Worm (Caenorhabditis elegans) whole organism, late embryonic: ENCODE measurements around the gene tig-2.

Experiments
- F13H6.1 ChIP-seq: sonication (generic microtip); optimal IDR thresholded peaks from 2 replicates; lab custom pipeline; 2016; ENCODE audit warnings: missing genetic modification characterization, missing compliant biosample characterization
- K02D7.2 ChIP-seq: sonication (generic microtip); optimal IDR thresholded peaks from 2 replicates; lab custom pipeline; 2017; ENCODE audit warnings: mild to moderate bottlenecking, missing genetic modification characterization, missing compliant biosample characterization
- T23F11.4 ChIP-seq: fragments of 200-800 bp; sonication (Bioruptor generic); optimal IDR thresholded peaks from 2 replicates; lab custom pipeline; 2018; ENCODE audit warnings: mild to moderate bottlenecking, missing genetic modification characterization, missing compliant biosample characterization
- Y22D7AL.16 ChIP-seq: sonication (generic microtip); optimal IDR thresholded peaks from 2 replicates; lab custom pipeline; 2016; ENCODE audit warnings: missing genetic modification characterization, missing compliant biosample characterization
- ahr-1 ChIP-seq: sonication (generic microtip); optimal IDR thresholded peaks from 2 replicates; lab custom pipeline; 2016; ENCODE audit warnings: missing genetic modification characterization, missing compliant biosample characterization
- ama-1 ChIP-seq: fragments of 150-350 bp; optimal IDR thresholded peaks from 2 replicates; lab custom pipeline; 2014
- ceh-18 ChIP-seq: sonication (generic microtip); optimal IDR thresholded peaks from 2 replicates; lab custom pipeline; 2016; ENCODE audit warnings: missing genetic modification characterization, missing compliant biosample characterization
- ceh-19 ChIP-seq: fragments of 200-800 bp; sonication (Bioruptor generic); optimal IDR thresholded peaks from 2 replicates; lab custom pipeline; 2018; ENCODE audit warnings: mild to moderate bottlenecking, missing genetic modification characterization, missing compliant biosample characterization
- ceh-22 ChIP-seq: sonication (generic microtip); optimal IDR thresholded peaks from 2 replicates; lab custom pipeline; 2017; ENCODE audit warnings: missing biosample characterization, missing genetic modification characterization
- ceh-24 ChIP-seq: sonication (generic microtip); optimal IDR thresholded peaks from 2 replicates; lab custom pipeline; 2016; ENCODE audit warnings: mild to moderate bottlenecking, missing genetic modification characterization, missing compliant biosample characterization
- ceh-31 ChIP-seq: sonication (generic microtip); optimal IDR thresholded peaks from 2 replicates; lab custom pipeline; 2016; ENCODE audit warnings: missing genetic modification characterization, missing compliant biosample characterization
- ceh-34 ChIP-seq: sonication (generic microtip); optimal IDR thresholded peaks from 2 replicates; lab custom pipeline; 2016; ENCODE audit warnings: mild to moderate bottlenecking, missing genetic modification characterization, missing compliant biosample characterization
- dmd-4 ChIP-seq: sonication (generic microtip); optimal IDR thresholded peaks from 2 replicates; lab custom pipeline; 2016; ENCODE audit warnings: borderline replicate concordance, missing genetic modification characterization, missing compliant biosample characterization
- dve-1 ChIP-seq: sonication (generic microtip); optimal IDR thresholded peaks from 2 replicates; lab custom pipeline; 2017; ENCODE audit warnings: antibody characterized with exemption, mild to moderate bottlenecking, missing genetic modification characterization, missing compliant biosample characterization
- elt-2 ChIP-seq: sonication (generic microtip); optimal IDR thresholded peaks from 2 replicates; lab custom pipeline; 2016; ENCODE audit warnings: missing genetic modification reagents, missing genetic modification characterization, missing compliant biosample characterization
- ets-4 ChIP-seq: sonication (generic microtip); optimal IDR thresholded peaks from 2 replicates; lab custom pipeline; 2016; ENCODE audit warnings: missing genetic modification characterization, missing compliant biosample characterization
- eyg-1 ChIP-seq: sonication (generic microtip); optimal IDR thresholded peaks from 2 replicates; lab custom pipeline; 2016; ENCODE audit warnings: missing genotype, missing genetic modification characterization, missing compliant biosample characterization
- fkh-6 ChIP-seq: sonication (generic microtip); optimal IDR thresholded peaks from 2 replicates; lab custom pipeline; 2016; ENCODE audit warnings: missing genetic modification characterization, missing compliant biosample characterization
- gmeb-2 ChIP-seq: sonication (generic microtip); optimal IDR thresholded peaks from 2 replicates; lab custom pipeline; 2016; ENCODE audit warnings: missing genetic modification characterization, inconsistent platforms, missing compliant biosample characterization
- hlh-13 ChIP-seq: fragments of 200-800 bp; sonication (Bioruptor generic); optimal IDR thresholded peaks from 2 replicates; lab custom pipeline; 2018; ENCODE audit warnings: mild to moderate bottlenecking, missing genetic modification characterization, missing compliant biosample characterization
- hlh-15 ChIP-seq: sonication (generic microtip); optimal IDR thresholded peaks from 2 replicates; lab custom pipeline; 2016; ENCODE audit warnings: missing genetic modification characterization, missing compliant biosample characterization
- hlh-30 ChIP-seq: sonication (generic microtip); optimal IDR thresholded peaks from 2 replicates; lab custom pipeline; 2017; ENCODE audit warnings: antibody characterized with exemption, missing genetic modification characterization, missing compliant biosample characterization; ENCODE audit not compliant: insufficient read depth
- hlh-6 ChIP-seq: sonication (generic microtip); optimal IDR thresholded peaks from 2 replicates; lab custom pipeline; 2016; ENCODE audit warnings: missing genotype, missing genetic modification characterization, missing compliant biosample characterization
- hlh-8 ChIP-seq: sonication (generic microtip); optimal IDR thresholded peaks from 2 replicates; lab custom pipeline; 2016; ENCODE audit warnings: missing genotype, missing genetic modification characterization, missing compliant biosample characterization
- madf-2 ChIP-seq: sonication (generic microtip); optimal IDR thresholded peaks from 2 replicates; lab custom pipeline; 2017; ENCODE audit warnings: missing genetic modification characterization, missing compliant biosample characterization
- mec-3 ChIP-seq: sonication (generic microtip); optimal IDR thresholded peaks from 2 replicates; lab custom pipeline; 2016; ENCODE audit warnings: borderline replicate concordance, missing genetic modification characterization, missing compliant biosample characterization
- nfya-1 ChIP-seq: sonication (generic microtip); optimal IDR thresholded peaks from 2 replicates; lab custom pipeline; 2017; ENCODE audit warnings: missing genetic modification characterization, mild to moderate bottlenecking, missing compliant biosample characterization, antibody characterized with exemption, moderate library complexity
- odd-2 ChIP-seq: sonication (generic microtip); optimal IDR thresholded peaks from 2 replicates; lab custom pipeline; 2017; ENCODE audit warnings: antibody characterized with exemption, mild to moderate bottlenecking, missing genetic modification characterization, missing compliant biosample characterization
- pag-3 ChIP-seq: sonication (generic microtip); optimal IDR thresholded peaks from 2 replicates; lab custom pipeline; 2016; ENCODE audit warnings: missing compliant biosample characterization, missing genetic modification characterization, borderline replicate concordance
- pha-4 ChIP-seq: fragments of 150-350 bp; optimal IDR thresholded peaks from 2 replicates; lab custom pipeline; 2018; ENCODE audit warnings: missing biosample characterization, missing genetic modification reagents, missing genetic modification characterization
- pros-1 ChIP-seq: fragments of 150-350 bp; optimal IDR thresholded peaks from 2 replicates; lab custom pipeline; 2014; ENCODE audit warnings: missing biosample characterization, missing genetic modification reagents, missing genetic modification characterization
- sox-2 ChIP-seq: fragments of 200-800 bp; sonication (Bioruptor generic); IDR thresholded peaks from 2 replicates; pipeline ENCODE4 v1.3.6; 2022; ENCODE audit warnings: missing genetic modification reagents, missing genetic modification characterization, missing compliant biosample characterization
- syd-9 ChIP-seq: sonication (generic microtip); optimal IDR thresholded peaks from 2 replicates; lab custom pipeline; 2016; ENCODE audit warnings: mild to moderate bottlenecking, missing genetic modification characterization, moderate library complexity, missing compliant biosample characterization
- ttx-3 ChIP-seq: sonication (generic microtip); optimal IDR thresholded peaks from 2 replicates; lab custom pipeline; 2016; ENCODE audit warnings: missing genetic modification reagents, missing genetic modification characterization, missing compliant biosample characterization
- unc-42 ChIP-seq: sonication (generic microtip); optimal IDR thresholded peaks from 2 replicates; lab custom pipeline; 2016; ENCODE audit warnings: missing genotype, missing genetic modification characterization, missing compliant biosample characterization
- unc-86 ChIP-seq: sonication (generic microtip); optimal IDR thresholded peaks from 2 replicates; lab custom pipeline; 2016; ENCODE audit warnings: missing genetic modification characterization, missing compliant biosample characterization
- zip-5 ChIP-seq: sonication (generic microtip); optimal IDR thresholded peaks from 2 replicates; lab custom pipeline; 2016; ENCODE audit warnings: missing genetic modification characterization, missing compliant biosample characterization
- ztf-16 ChIP-seq: sonication (generic microtip); optimal IDR thresholded peaks from 2 replicates; lab custom pipeline; 2017; ENCODE audit warnings: missing genetic modification characterization, missing compliant biosample characterization

The tig-2 gene

DNA sequence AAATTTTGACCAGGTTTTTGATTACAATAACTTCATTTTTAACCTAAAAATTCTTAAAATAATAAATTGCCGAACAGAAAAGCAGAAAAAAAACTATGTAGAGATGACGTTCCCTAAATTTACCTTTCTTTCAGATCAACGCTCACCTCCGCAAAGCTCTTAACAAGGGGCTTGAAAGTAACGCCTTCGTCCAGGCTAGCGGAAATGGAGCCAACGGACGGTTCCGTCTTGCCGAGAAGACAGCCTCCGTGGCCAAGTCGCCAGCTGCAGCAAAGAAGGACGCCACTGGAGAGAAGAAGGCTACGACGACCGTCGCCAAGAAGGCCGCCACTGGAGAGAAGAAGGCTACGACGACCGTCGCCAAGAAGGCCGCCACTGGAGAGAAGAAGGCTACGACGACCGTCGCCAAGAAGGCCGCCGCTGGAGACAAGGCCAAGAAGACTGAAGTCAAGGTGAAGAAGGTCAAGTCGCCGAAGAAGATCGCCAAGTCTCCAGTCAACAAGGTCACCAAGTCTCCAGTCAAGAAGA lies 24.8 kb upstream of the tig-2 start:
- TF ChIP-seq pag-3 (tag; lab: Kevin White, UChicago): no peak
- no peak for TF ChIP-seq ttx-3 (tag; lab: Kevin White, UChicago)
- no peak for TF ChIP-seq hlh-6
- TF ChIP-seq unc-86 (tag; lab: Kevin White, UChicago): no peak
- no peak for TF ChIP-seq K02D7.2 (tag; lab: Kevin White, UChicago)
- TF ChIP-seq ztf-16 (tag; lab: Kevin White, UChicago): no peak
- TF ChIP-seq odd-2 (tag; lab: Kevin White, UChicago): no peak
- TF ChIP-seq nfya-1 (tag; lab: Kevin White, UChicago): no peak
- TF ChIP-seq hlh-8 (tag; lab: Kevin White, UChicago): no peak
- TF ChIP-seq ceh-22 (tag; lab: Kevin White, UChicago): no peak
- no peak for TF ChIP-seq dve-1 (tag; lab: Kevin White, UChicago)
- TF ChIP-seq ama-1: no peak
- no peak for TF ChIP-seq F13H6.1 (tag; lab: Kevin White, UChicago)
- no peak for TF ChIP-seq fkh-6
- no peak for TF ChIP-seq elt-2
- no peak for TF ChIP-seq ceh-34 (tag; lab: Kevin White, UChicago)
- TF ChIP-seq, all 69 proteins: peak for 0

DNA sequence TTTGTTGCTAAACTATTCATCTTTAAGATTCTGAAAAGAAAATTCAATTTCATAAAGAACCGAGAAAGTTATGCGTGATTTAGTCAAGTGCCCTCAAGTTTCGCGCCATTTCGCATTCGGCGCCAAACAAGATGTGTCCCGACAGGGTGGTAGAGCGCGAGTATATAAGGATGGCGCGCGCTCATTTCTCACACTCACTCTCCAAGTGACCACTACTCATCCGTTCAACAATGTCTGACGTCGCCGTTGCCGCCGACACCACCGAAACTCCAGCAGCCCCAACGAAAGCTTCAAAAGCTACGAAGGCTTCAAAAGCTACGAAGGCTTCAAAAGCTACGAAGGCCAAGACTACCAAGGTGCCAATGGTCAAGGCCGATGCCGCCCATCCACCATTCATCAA lies 24.2 kb upstream of the tig-2 start, which contains the start of gene hil-4:
Gene hil-4, plus strand, starts transcription at position 191 of the 400 bp plus-strand sequence.
- TF ChIP-seq hlh-15 (tag; lab: Kevin White, UChicago) (no peak), madf-2 (tag; lab: Kevin White, UChicago) (no peak), gmeb-2 (tag; lab: Kevin White, UChicago) (no peak), ceh-24 (tag; lab: Kevin White, UChicago) (no peak), Y22D7AL.16 (tag; lab: Kevin White, UChicago) (no peak), zip-5 (tag; lab: Kevin White, UChicago) (no peak)
- TF ChIP-seq, all 69 proteins: peak for 0

DNA sequence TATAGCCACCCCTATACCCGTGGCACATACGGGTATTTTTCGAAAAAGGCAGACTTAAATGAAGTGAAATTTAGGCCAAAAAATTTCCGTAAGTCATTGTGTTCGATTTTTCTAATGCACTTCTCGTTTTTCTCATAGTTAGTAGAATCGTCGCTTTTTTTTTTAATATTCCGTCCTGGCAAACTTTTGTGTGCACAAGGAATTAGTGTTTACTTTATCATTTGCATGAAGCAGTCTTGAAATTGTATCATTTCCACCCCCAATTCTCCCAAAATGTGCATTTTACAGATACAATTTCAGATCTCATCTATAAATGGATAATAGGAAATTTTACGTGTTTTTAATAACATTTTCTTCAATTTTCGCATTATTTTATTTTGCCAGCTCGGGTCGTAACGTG lies 20.3 kb upstream of the tig-2 start, which contains the start of gene C18G1.6:
Gene C18G1.6, plus strand, starts transcription at position 301 of the 400 bp plus-strand sequence.
- TF ChIP-seq unc-42 (tag; lab: Kevin White, UChicago): no peak
- no peak for TF ChIP-seq ceh-18 (tag; lab: Kevin White, UChicago)
- TF ChIP-seq ahr-1 (tag; lab: Kevin White, UChicago): no peak

DNA sequence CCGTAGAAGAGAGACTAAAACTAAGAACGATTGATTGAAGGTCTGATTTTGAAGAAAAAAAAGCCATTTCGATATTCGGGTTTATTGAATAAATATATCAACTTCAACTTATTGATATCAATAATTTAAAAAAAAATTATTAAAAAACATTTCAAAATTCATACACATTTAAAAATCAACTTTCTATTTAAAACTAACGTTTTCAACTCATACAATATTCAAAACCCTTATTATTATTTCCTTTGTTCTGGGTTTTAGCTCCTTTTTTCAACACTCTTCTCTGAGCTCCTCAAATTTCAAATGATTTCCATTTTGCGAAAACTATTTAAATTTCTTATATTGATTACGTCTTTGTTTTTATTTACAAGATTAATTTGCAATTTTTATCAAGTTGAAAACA lies 15.3 kb upstream of the tig-2 start, which contains the start of gene C18G1.7:
Gene C18G1.7, plus strand, starts transcription at position 301 of the 400 bp plus-strand sequence.
- TF ChIP-seq pros-1 (tag; lab: Kevin White, UChicago) (no peak), K02D7.2 (tag; lab: Kevin White, UChicago) (no peak), nfya-1 (tag; lab: Kevin White, UChicago) (no peak), syd-9 (no peak), ahr-1 (tag; lab: Kevin White, UChicago) (no peak), Y22D7AL.16 (tag; lab: Kevin White, UChicago) (no peak), ceh-19 (GFP tag; lab: Kevin White, UChicago) (no peak), ets-4 (tag; lab: Kevin White, UChicago) (no peak), hlh-13 (no peak), dmd-4 (no peak), eyg-1 (tag; lab: Kevin White, UChicago) (no peak), pha-4 (tag; lab: Kevin White, UChicago) (no peak), F13H6.1 (tag; lab: Kevin White, UChicago) (no peak), ceh-31 (tag; lab: Kevin White, UChicago) (no peak), gmeb-2 (tag; lab: Kevin White, UChicago) (no peak), mec-3 (tag; lab: Kevin White, UChicago) (no peak), madf-2 (tag; lab: Kevin White, UChicago) (no peak), hlh-30 (no peak), sox-2 (GFP tag; lab: Robert Waterston, UW) (no peak), T23F11.4 (GFP tag; lab: Kevin White, UChicago) (no peak)
